Fruit fly (Drosophila melanogaster) Kc167 (cell line): Measurements from ENCODE around the gene Dic61B.

ENCODE experiments used
- Myc ChIP-seq: fragments of >200 bp; optimal IDR thresholded peaks from 2 replicates; lab custom pipeline; 2017; ENCODE audit warnings: missing external identifiers
- Sin3A ChIP-seq: fragments of >200 bp; optimal IDR thresholded peaks from 2 replicates; lab custom pipeline; 2018; ENCODE audit warnings: missing external identifiers
- h ChIP-seq: fragments of >200 bp; optimal IDR thresholded peaks from 3 replicates; lab custom pipeline; 2018; ENCODE audit warnings: missing external identifiers
- insv ChIP-seq: fragments of >200 bp; optimal IDR thresholded peaks from 3 replicates; lab custom pipeline; 2018; ENCODE audit warnings: missing external identifiers
- psq ChIP-seq: fragments of >200 bp; optimal IDR thresholded peaks from 2 replicates; lab custom pipeline; 2017; ENCODE audit warnings: missing external identifiers

DNA sequence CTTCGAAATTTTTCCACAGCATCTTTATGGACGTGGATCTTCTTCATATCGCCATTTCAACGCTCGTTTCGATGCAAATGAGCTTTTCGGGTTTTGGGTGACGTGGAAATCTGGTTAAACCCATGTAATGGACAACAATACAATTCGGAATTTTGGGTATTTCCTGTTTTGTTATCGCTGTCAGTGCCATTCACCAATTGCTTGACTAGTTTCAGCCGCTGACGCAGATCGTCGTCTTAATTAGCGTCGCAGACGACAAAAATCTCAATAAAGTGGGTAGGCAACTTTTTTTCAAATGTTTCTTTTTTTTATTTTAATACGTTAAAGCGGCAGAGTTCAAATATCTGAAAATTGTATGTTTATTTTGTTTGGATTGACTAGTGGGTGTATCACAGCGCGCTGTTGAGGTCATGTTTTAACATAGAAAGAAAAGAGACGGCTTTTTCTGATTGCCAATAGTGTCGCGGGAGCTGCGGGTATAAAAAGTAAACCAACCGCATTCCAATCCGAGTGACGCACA lies 18.5 kb downstream of the Dic61B start:
- TF ChIP-seq h (lab: Kevin White, UChicago) (no peak), psq (lab: Kevin White, UChicago) (no peak), insv (no peak), Sin3A (lab: Kevin White, UChicago) (no peak), Myc (no peak)
